Fruit fly (Drosophila melanogaster) whole organism, embryonic: ENCODE measurements around the gene Cpr78E.

Experiments used
- Abd-B ChIP-seq: fragments of 200-800 bp; sonication (Bioruptor generic); optimal IDR thresholded peaks from 2 replicates; lab custom pipeline; 2018; ENCODE audit warnings: missing biosample characterization, mild to moderate bottlenecking, missing genetic modification characterization, moderate library complexity
- C15 ChIP-seq: fragments of 200-800 bp; sonication (Bioruptor generic); IDR thresholded peaks from 3 replicates; pipeline ENCODE4 v1.3.6; 2022; ENCODE audit warnings: missing biosample characterization, missing genetic modification characterization
- CG10147 ChIP-seq: fragments of 200-800 bp; sonication (Bioruptor generic); optimal IDR thresholded peaks from 2 replicates; lab custom pipeline; 2019; ENCODE audit warnings: missing biosample characterization, mild to moderate bottlenecking, missing genetic modification characterization, moderate library complexity
- CG10431 ChIP-seq: fragments of 200-800 bp; sonication (Bioruptor generic); optimal IDR thresholded peaks from 3 replicates; lab custom pipeline; 2018; ENCODE audit warnings: missing biosample characterization, mild to moderate bottlenecking, missing genetic modification characterization
- CG11504 ChIP-seq: fragments of 200-800 bp; sonication (Bioruptor generic); optimal IDR thresholded peaks from 3 replicates; lab custom pipeline; 2019; ENCODE audit warnings: missing biosample characterization, mild to moderate bottlenecking, missing genetic modification characterization, moderate library complexity
- CG11560 ChIP-seq: fragments of 200-800 bp; sonication (Bioruptor generic); IDR thresholded peaks from 3 replicates; pipeline ENCODE4 v1.3.6; 2022; ENCODE audit warnings: missing biosample characterization, missing genetic modification characterization
- CG14710 ChIP-seq: fragments of 200-800 bp; sonication (Bioruptor generic); optimal IDR thresholded peaks from 3 replicates; lab custom pipeline; 2019; ENCODE audit warnings: missing biosample characterization, mild to moderate bottlenecking, missing genetic modification characterization, moderate library complexity
- CG16813 ChIP-seq: fragments of 200-800 bp; sonication (Bioruptor generic); IDR thresholded peaks from 3 replicates; pipeline ENCODE4 v1.3.6; 2022; ENCODE audit warnings: missing biosample characterization, missing genetic modification characterization; ENCODE audit not compliant: partially characterized antibody
- CG18262 ChIP-seq: fragments of 200-800 bp; optimal IDR thresholded peaks from 3 replicates; lab custom pipeline; 2019; ENCODE audit warnings: missing biosample characterization, mild to moderate bottlenecking, missing genetic modification characterization, moderate library complexity
- CG2678 ChIP-seq: fragments of 200-800 bp; sonication (Bioruptor generic); optimal IDR thresholded peaks from 3 replicates; lab custom pipeline; 2019; ENCODE audit warnings: missing biosample characterization, mild to moderate bottlenecking, missing genetic modification characterization, moderate library complexity
- CG3065 ChIP-seq: fragments of 200-800 bp; sonication (Bioruptor generic); optimal IDR thresholded peaks from 2 replicates; lab custom pipeline; 2016; ENCODE audit warnings: missing biosample characterization, missing genetic modification characterization
- CG4707 ChIP-seq: fragments of 200-800 bp; sonication (Bioruptor generic); optimal IDR thresholded peaks from 2 replicates; lab custom pipeline; 2018; ENCODE audit warnings: missing biosample characterization, mild to moderate bottlenecking, missing genetic modification characterization, moderate library complexity
- CG4820 ChIP-seq: fragments of 200-800 bp; sonication (Bioruptor generic); optimal IDR thresholded peaks from 3 replicates; lab custom pipeline; 2016; ENCODE audit warnings: missing biosample characterization, missing genetic modification characterization
- CG5953 ChIP-seq: fragments of 200-800 bp; sonication (Bioruptor generic); IDR thresholded peaks from 2 replicates; pipeline ENCODE4 v1.3.6; 2022; ENCODE audit warnings: missing biosample characterization, missing genetic modification characterization
- CG6683 ChIP-seq: fragments of 200-800 bp; sonication (Bioruptor generic); optimal IDR thresholded peaks from 2 replicates; lab custom pipeline; 2017; ENCODE audit warnings: missing biosample characterization, mild to moderate bottlenecking, missing genetic modification characterization, missing genetic modification reagents
- CG8089 ChIP-seq: fragments of 200-800 bp; sonication (Bioruptor generic); optimal IDR thresholded peaks from 3 replicates; lab custom pipeline; 2016; ENCODE audit warnings: missing biosample characterization, missing genetic modification characterization
- CG8924 ChIP-seq: fragments of 200-800 bp; optimal IDR thresholded peaks from 3 replicates; lab custom pipeline; 2019; ENCODE audit warnings: missing biosample characterization, mild to moderate bottlenecking, missing genetic modification characterization, moderate library complexity
- Chrac-16 ChIP-seq: fragments of 200-800 bp; sonication (Bioruptor generic); optimal IDR thresholded peaks from 3 replicates; lab custom pipeline; 2016; ENCODE audit warnings: missing biosample characterization, missing genetic modification characterization
- CoRest ChIP-seq: fragments of 200-800 bp; sonication (Bioruptor generic); optimal IDR thresholded peaks from 3 replicates; lab custom pipeline; 2018; ENCODE audit warnings: missing biosample characterization, mild to moderate bottlenecking, missing genetic modification characterization, moderate library complexity
- CrebB ChIP-seq: fragments of 200-800 bp; sonication (Bioruptor generic); optimal IDR thresholded peaks from 3 replicates; lab custom pipeline; 2018; ENCODE audit warnings: missing biosample characterization, mild to moderate bottlenecking, missing genetic modification characterization
- Dip2 ChIP-seq: fragments of 200-800 bp; sonication (Bioruptor generic); IDR thresholded peaks from 2 replicates; pipeline ENCODE4 v1.3.6; 2022; ENCODE audit warnings: missing biosample characterization, missing genetic modification characterization
- Doc3 ChIP-seq: fragments of 200-800 bp; sonication (Bioruptor generic); IDR thresholded peaks from 3 replicates; pipeline ENCODE4 v1.3.6; 2022; ENCODE audit warnings: missing biosample characterization, missing genetic modification characterization; ENCODE audit not compliant: partially characterized antibody
- Dref ChIP-seq: fragments of 200-800 bp; sonication (Bioruptor generic); IDR thresholded peaks from 2 replicates; pipeline ENCODE4 v1.3.6; 2022; ENCODE audit warnings: missing biosample characterization, missing genetic modification characterization
- Eip74EF ChIP-seq, 2 experiments: fragments of 200-800 bp in 1 of 2; fragments of >200 bp in 1 of 2; sonication (Bioruptor generic) in 1 of 2; optimal IDR thresholded peaks; 2 replicates each; lab custom pipeline; 2017 to 2019; ENCODE audit warnings: missing biosample characterization in 2 of 2, missing genetic modification characterization in 2 of 2, mild to moderate bottlenecking in 1 of 2, moderate library complexity in 1 of 2
- Hr39 ChIP-seq: fragments of >200 bp; optimal IDR thresholded peaks from 2 replicates; lab custom pipeline; 2017
- Lpt ChIP-seq: fragments of >200 bp; optimal IDR thresholded peaks from 2 replicates; lab custom pipeline; 2018; ENCODE audit warnings: missing biosample characterization, missing genetic modification characterization
- NFAT ChIP-seq: fragments of 200-800 bp; sonication (Bioruptor generic); IDR thresholded peaks from 2 replicates; pipeline ENCODE4 v1.3.6; 2022; ENCODE audit warnings: missing biosample characterization, missing genetic modification characterization
- Six4 ChIP-seq: fragments of 200-800 bp; sonication (Bioruptor generic); optimal IDR thresholded peaks from 2 replicates; lab custom pipeline; 2016; ENCODE audit warnings: missing biosample characterization, missing genetic modification characterization
- ara ChIP-seq: fragments of 200-800 bp; sonication (Bioruptor generic); IDR thresholded peaks from 2 replicates; pipeline ENCODE4 v1.3.6; 2022; ENCODE audit warnings: missing biosample characterization, missing genetic modification characterization
- br ChIP-seq: fragments of >200 bp; optimal IDR thresholded peaks from 2 replicates; lab custom pipeline; 2017
- crp ChIP-seq, 2 experiments: fragments of 200-800 bp; sonication (Bioruptor generic); optimal IDR thresholded peaks; 2 replicates in 1 of 2; 3 replicates in 1 of 2; lab custom pipeline; 2017; ENCODE audit warnings: missing biosample characterization in 2 of 2, missing genetic modification characterization in 2 of 2, mild to moderate bottlenecking in 1 of 2, moderate library complexity in 1 of 2
- da ChIP-seq: fragments of 200-800 bp; sonication (Bioruptor generic); optimal IDR thresholded peaks from 2 replicates; lab custom pipeline; 2016; ENCODE audit warnings: missing biosample characterization, missing genetic modification characterization
- danr ChIP-seq: fragments of 200-800 bp; sonication (Bioruptor generic); IDR thresholded peaks from 2 replicates; pipeline ENCODE4 v1.3.6; 2022; ENCODE audit warnings: missing biosample characterization, missing genetic modification characterization
- disco-r ChIP-seq: fragments of 200-800 bp; sonication (Bioruptor generic); optimal IDR thresholded peaks from 2 replicates; lab custom pipeline; 2016; ENCODE audit warnings: missing biosample characterization, missing genetic modification characterization
- dm ChIP-seq: fragments of 200-800 bp; sonication (Bioruptor generic); optimal IDR thresholded peaks from 3 replicates; lab custom pipeline; 2016; ENCODE audit warnings: missing biosample characterization, missing genetic modification characterization
- en ChIP-seq: fragments of 200-800 bp; sonication (Bioruptor generic); optimal IDR thresholded peaks from 2 replicates; lab custom pipeline; 2016; ENCODE audit warnings: missing biosample characterization, missing genetic modification characterization
- gfzf ChIP-seq: fragments of 200-800 bp; sonication (Bioruptor generic); optimal IDR thresholded peaks from 2 replicates; lab custom pipeline; 2016; ENCODE audit warnings: missing biosample characterization, mild to moderate bottlenecking, missing genetic modification characterization, moderate library complexity
- gro ChIP-seq: fragments of 200-800 bp; sonication (Bioruptor generic); optimal IDR thresholded peaks from 2 replicates; lab custom pipeline; 2016; ENCODE audit warnings: missing biosample characterization, missing genetic modification characterization
- gsb-n ChIP-seq: fragments of 200-800 bp; sonication (Bioruptor generic); optimal IDR thresholded peaks from 3 replicates; lab custom pipeline; 2018; ENCODE audit warnings: missing biosample characterization, mild to moderate bottlenecking, missing genetic modification characterization
- klu ChIP-seq: fragments of 200-800 bp; sonication (Bioruptor generic); IDR thresholded peaks from 2 replicates; pipeline ENCODE4 v1.3.6; 2022; ENCODE audit warnings: missing biosample characterization, missing genetic modification characterization
- mam ChIP-seq: fragments of 200-800 bp; sonication (Bioruptor generic); optimal IDR thresholded peaks from 3 replicates; lab custom pipeline; 2016; ENCODE audit warnings: missing biosample characterization, missing genetic modification characterization
- mirr ChIP-seq: fragments of 200-800 bp; sonication (Bioruptor generic); optimal IDR thresholded peaks from 3 replicates; lab custom pipeline; 2018; ENCODE audit warnings: missing biosample characterization, mild to moderate bottlenecking, missing genetic modification characterization
- nau ChIP-seq: fragments of 200-800 bp; sonication (Bioruptor generic); optimal IDR thresholded peaks from 3 replicates; lab custom pipeline; 2017; ENCODE audit warnings: missing biosample characterization, mild to moderate bottlenecking, missing genetic modification characterization, missing genetic modification reagents
- nom ChIP-seq: fragments of 200-800 bp; sonication (Bioruptor generic); optimal IDR thresholded peaks from 2 replicates; lab custom pipeline; 2017; ENCODE audit warnings: missing biosample characterization, missing genetic modification characterization, mild to moderate bottlenecking, moderate library complexity, missing genetic modification reagents
- peb ChIP-seq: fragments of 200-800 bp; sonication (Bioruptor generic); IDR thresholded peaks from 2 replicates; pipeline ENCODE4 v1.3.6; 2022; ENCODE audit warnings: missing biosample characterization, missing genetic modification characterization
- pnt ChIP-seq: fragments of 200-800 bp; sonication (Bioruptor generic); optimal IDR thresholded peaks from 3 replicates; lab custom pipeline; 2016; ENCODE audit warnings: missing biosample characterization, missing genetic modification characterization
- pzg ChIP-seq: fragments of 200-800 bp; sonication (Bioruptor generic); optimal IDR thresholded peaks from 3 replicates; lab custom pipeline; 2018; ENCODE audit warnings: missing biosample characterization, mild to moderate bottlenecking, missing genetic modification characterization, moderate library complexity
- schlank ChIP-seq: fragments of 200-800 bp; sonication (Bioruptor generic); optimal IDR thresholded peaks from 2 replicates; lab custom pipeline; 2018; ENCODE audit warnings: missing biosample characterization, mild to moderate bottlenecking, missing genetic modification characterization
- scrt ChIP-seq: fragments of 200-800 bp; sonication (Bioruptor generic); optimal IDR thresholded peaks from 2 replicates; lab custom pipeline; 2018; ENCODE audit warnings: missing biosample characterization, mild to moderate bottlenecking, missing genetic modification characterization, moderate library complexity
- sqz ChIP-seq: fragments of 200-800 bp; sonication (Bioruptor generic); optimal IDR thresholded peaks from 3 replicates; lab custom pipeline; 2018; ENCODE audit warnings: missing biosample characterization, mild to moderate bottlenecking, missing genetic modification characterization
- tap ChIP-seq: fragments of 200-800 bp; optimal IDR thresholded peaks from 3 replicates; lab custom pipeline; 2019; ENCODE audit warnings: missing biosample characterization, mild to moderate bottlenecking, missing genetic modification characterization, moderate library complexity
- ttk ChIP-seq: fragments of 200-800 bp; sonication (Bioruptor generic); IDR thresholded peaks from 2 replicates; pipeline ENCODE4 v2.1.2; 2022; ENCODE audit warnings: missing biosample characterization, missing genetic modification characterization

Gene Cpr78E

dm6 chr3L:21652768-21653167 is 14.0 kb downstream of the Cpr78E start (continued):
- no peak for TF ChIP-seq danr (GFP tag; lab: Robert Waterston, UW)
- TF ChIP-seq CG4707 (GFP tag; lab: Kevin White, UChicago): peak; percentile 36
- TF ChIP-seq gsb-n: peak; percentile 31
- peak; percentile 88 for TF ChIP-seq NFAT (GFP tag; lab: Robert Waterston, UW)
- no peak for TF ChIP-seq crp (GFP tag; optimal IDR thresholded peaks at IDR 0.05; lab: Kevin White, UChicago)
- peak; percentile 44 for TF ChIP-seq en (GFP tag; lab: Kevin White, UChicago)
- TF ChIP-seq CG18262 (tag; lab: Kevin White, UChicago): peak; percentile 57
- peak; percentile 21 for TF ChIP-seq dm
- no peak for TF ChIP-seq Dref (GFP tag; lab: Robert Waterston, UW)
- TF ChIP-seq br (lab: Kevin White, UChicago): no peak
- peak; percentile 72 for TF ChIP-seq CG3065 (GFP tag; lab: Kevin White, UChicago)
- peak; percentile 39; the same call in 1 of the 2 replicates for TF ChIP-seq peb
- TF ChIP-seq CG14710: peak; percentile 57
- no peak for TF ChIP-seq tap (tag; lab: Kevin White, UChicago)
- peak; percentile 59 for TF ChIP-seq Six4 (GFP tag; lab: Kevin White, UChicago)
- peak; percentile 76 for TF ChIP-seq CoRest
- no peak for TF ChIP-seq klu (GFP tag; lab: Robert Waterston, UW)
- TF ChIP-seq sqz (GFP tag; lab: Kevin White, UChicago): no peak
- TF ChIP-seq schlank (tag; lab: Kevin White, UChicago): no peak
- no peak for TF ChIP-seq CG10431 (GFP tag; lab: Kevin White, UChicago)
- peak; percentile 77 for TF ChIP-seq CG8089
- no peak for TF ChIP-seq gfzf (GFP tag; lab: Kevin White, UChicago)
- peak; percentile 87 for TF ChIP-seq Chrac-16 (GFP tag; lab: Kevin White, UChicago)
- no peak for TF ChIP-seq CG11560 (tag; lab: Robert Waterston, UW)
- peak; percentile 91 for TF ChIP-seq Dip2 (GFP tag; lab: Robert Waterston, UW)
- TF ChIP-seq gro (GFP tag; lab: Kevin White, UChicago): peak; percentile 26
- TF ChIP-seq nom (GFP tag; lab: Kevin White, UChicago): no peak
- peak; percentile 70 for TF ChIP-seq pnt (GFP tag; lab: Kevin White, UChicago)
- peak; percentile 56 for TF ChIP-seq CG2678
- no peak for TF ChIP-seq CG6683 (GFP tag; lab: Kevin White, UChicago)
- peak; percentile 36 for TF ChIP-seq da (GFP tag; lab: Kevin White, UChicago)
- peak; percentile 63 for TF ChIP-seq Abd-B (GFP tag; lab: Kevin White, UChicago)
- no peak for TF ChIP-seq ara (GFP tag; lab: Robert Waterston, UW)
- no peak for TF ChIP-seq Hr39 (lab: Kevin White, UChicago)
- peak; percentile 66 for TF ChIP-seq mam
- TF ChIP-seq pzg (GFP tag; lab: Kevin White, UChicago): peak; percentile 5
- TF ChIP-seq CG5953 (GFP tag; lab: Robert Waterston, UW): peak; percentile 7; the same call in 1 of the 2 replicates
- TF ChIP-seq CrebB (tag; lab: Kevin White, UChicago): peak; percentile 18
- TF ChIP-seq ttk: no peak; the same call in 1 of the 2 replicates
- no peak for TF ChIP-seq CG8924 (tag; lab: Kevin White, UChicago)
- TF ChIP-seq CG4820 (GFP tag; lab: Kevin White, UChicago): peak; percentile 74
- peak; percentile 78 for TF ChIP-seq CG11504 (tag; lab: Kevin White, UChicago)
- TF ChIP-seq mirr (GFP tag; lab: Kevin White, UChicago): peak; percentile 15
- peak; percentile 47 for TF ChIP-seq CG10147
- TF ChIP-seq CG16813 (GFP tag; lab: Robert Waterston, UW): peak; percentile 37; the same call in 1 of the 3 replicates
- TF ChIP-seq Doc3 (GFP tag; lab: Robert Waterston, UW): no peak
- TF ChIP-seq Lpt: no peak
- peak; percentile 55 for TF ChIP-seq disco-r
- TF ChIP-seq nau: no peak
- TF ChIP-seq C15: no peak
- TF ChIP-seq scrt (GFP tag; lab: Kevin White, UChicago): no peak
- no peak for TF ChIP-seq Eip74EF (GFP tag; optimal IDR thresholded peaks at IDR 0.05; lab: Kevin White, UChicago)
